Worm (Caenorhabditis elegans) whole organism, L4 larva: Measurements from ENCODE around the gene ifa-4.

ENCODE experiments used
- F49E8.2 ChIP-seq: sonication (generic microtip); optimal IDR thresholded peaks from 2 replicates; lab custom pipeline; 2016; ENCODE audit warnings: missing compliant biosample characterization, mild to moderate bottlenecking, missing genetic modification characterization, borderline replicate concordance
- R02D3.7 ChIP-seq: fragments of 150-350 bp; sonication (generic microtip); optimal IDR thresholded peaks from 3 replicates; lab custom pipeline; 2014; ENCODE audit warnings: missing biosample characterization, missing genetic modification characterization
- T26A8.4 ChIP-seq: fragments of 200-800 bp; sonication (Bioruptor generic); IDR thresholded peaks from 2 replicates; pipeline ENCODE4 v1.3.6; 2022; ENCODE audit warnings: missing genetic modification characterization, missing compliant biosample characterization
- Y75B8A.6 ChIP-seq: fragments of 200-800 bp; sonication (Bioruptor generic); IDR thresholded peaks from 2 replicates; pipeline ENCODE4 v1.3.6; 2022; ENCODE audit warnings: missing genetic modification reagents, missing genetic modification characterization, missing compliant biosample characterization
- ZK337.2 ChIP-seq: fragments of 200-800 bp; sonication (Bioruptor generic); IDR thresholded peaks from 2 replicates; pipeline ENCODE4 v1.3.6; 2022; ENCODE audit warnings: missing genetic modification reagents, missing genetic modification characterization, missing compliant biosample characterization
- aha-1 ChIP-seq: fragments of 150-350 bp; peaks from one replicate; lab custom pipeline; 2014; ENCODE audit warnings: missing biosample characterization, missing genetic modification characterization
- attf-4 ChIP-seq: sonication (generic microtip); optimal IDR thresholded peaks from 3 replicates; lab custom pipeline; 2017; ENCODE audit warnings: missing biosample characterization, missing genetic modification characterization
- ceh-28 ChIP-seq: fragments of 150-350 bp; optimal IDR thresholded peaks from 2 replicates; lab custom pipeline; 2014; ENCODE audit warnings: missing biosample characterization, missing genetic modification reagents, missing genetic modification characterization
- ceh-32 ChIP-seq: sonication (generic microtip); optimal IDR thresholded peaks from 2 replicates; lab custom pipeline; 2016; ENCODE audit warnings: mild to moderate bottlenecking, missing genetic modification characterization, missing compliant biosample characterization; ENCODE audit not compliant: poor library complexity
- ces-1 ChIP-seq: fragments of 150-350 bp; sonication (generic microtip); optimal IDR thresholded peaks from 4 replicates; lab custom pipeline; 2014; ENCODE audit warnings: missing biosample characterization, missing genetic modification reagents, missing genetic modification characterization
- cey-2 ChIP-seq: sonication (generic microtip); optimal IDR thresholded peaks from 3 replicates; lab custom pipeline; 2017; ENCODE audit warnings: missing genetic modification characterization, mild to moderate bottlenecking, missing compliant biosample characterization, antibody characterized with exemption, borderline replicate concordance; ENCODE audit not compliant: insufficient read depth
- ctbp-1 ChIP-seq: fragments of 200-800 bp; sonication (Bioruptor generic); IDR thresholded peaks from 2 replicates; pipeline ENCODE4 v1.3.6; 2022; ENCODE audit warnings: missing genetic modification reagents, missing genetic modification characterization, missing compliant biosample characterization
- daf-16 ChIP-seq, 3 experiments: sonication (generic microtip); optimal IDR thresholded peaks; 2 replicates each; lab custom pipeline; 2016 to 2017; ENCODE audit warnings: missing genetic modification characterization in 3 of 3, missing genetic modification reagents in 3 of 3, mild to moderate bottlenecking in 2 of 3, missing compliant biosample characterization in 2 of 3, missing biosample characterization in 1 of 3, moderate library complexity in 1 of 3
- dmd-6 ChIP-seq: fragments of 200-800 bp; sonication (Bioruptor generic); IDR thresholded peaks from 2 replicates; pipeline ENCODE4 v1.3.6; 2022; ENCODE audit warnings: missing genetic modification reagents, missing genetic modification characterization, missing compliant biosample characterization
- dmd-8 ChIP-seq: fragments of 200-800 bp; sonication (Bioruptor generic); IDR thresholded peaks from 2 replicates; pipeline ENCODE4 v1.3.6; 2022; ENCODE audit warnings: missing genetic modification characterization, missing compliant biosample characterization
- duxl-1 ChIP-seq: sonication (generic microtip); optimal IDR thresholded peaks from 2 replicates; lab custom pipeline; 2016; ENCODE audit warnings: mild to moderate bottlenecking, missing genetic modification characterization, moderate library complexity, missing compliant biosample characterization; ENCODE audit not compliant: poor library complexity
- dve-1 ChIP-seq: sonication (generic microtip); optimal IDR thresholded peaks from 2 replicates; lab custom pipeline; 2017; ENCODE audit warnings: antibody characterized with exemption, mild to moderate bottlenecking, missing genetic modification characterization, missing compliant biosample characterization; ENCODE audit not compliant: insufficient read depth
- egl-43 ChIP-seq: fragments of 200-800 bp; sonication (Bioruptor generic); IDR thresholded peaks from 2 replicates; pipeline ENCODE4 v1.3.6; 2022; ENCODE audit warnings: missing genetic modification reagents, missing genetic modification characterization, missing compliant biosample characterization
- fkh-10 ChIP-seq: fragments of 150-350 bp; optimal IDR thresholded peaks from 2 replicates; lab custom pipeline; 2014; ENCODE audit warnings: missing biosample characterization, missing genetic modification reagents, missing genetic modification characterization
- hif-1 ChIP-seq, 2 experiments: sonication (generic microtip); optimal IDR thresholded peaks; 2 replicates each; lab custom pipeline; 2016 to 2017; ENCODE audit warnings: missing compliant biosample characterization in 2 of 2, missing genetic modification characterization in 2 of 2, missing genetic modification reagents in 2 of 2, missing genotype in 2 of 2, mild to moderate bottlenecking in 1 of 2
- hlh-11 ChIP-seq: fragments of 200-800 bp; sonication (Bioruptor generic); optimal IDR thresholded peaks from 2 replicates; lab custom pipeline; 2018; ENCODE audit warnings: mild to moderate bottlenecking, missing genetic modification characterization, missing compliant biosample characterization
- hlh-30 ChIP-seq: sonication (generic microtip); optimal IDR thresholded peaks from 2 replicates; lab custom pipeline; 2017; ENCODE audit warnings: antibody characterized with exemption, mild to moderate bottlenecking, missing genetic modification characterization, missing compliant biosample characterization; ENCODE audit not compliant: insufficient read depth
- hmg-1.1 ChIP-seq: fragments of 200-800 bp; sonication (Bioruptor generic); IDR thresholded peaks from 2 replicates; pipeline ENCODE4 v1.3.6; 2022; ENCODE audit warnings: missing genetic modification reagents, missing genetic modification characterization, missing compliant biosample characterization
- lim-7 ChIP-seq: fragments of 200-800 bp; sonication (Bioruptor generic); IDR thresholded peaks from 2 replicates; pipeline ENCODE4 v1.3.6; 2022; ENCODE audit warnings: missing genetic modification characterization, missing compliant biosample characterization
- lin-13 ChIP-seq: fragments of 150-350 bp; optimal IDR thresholded peaks from 2 replicates; lab custom pipeline; 2014; ENCODE audit warnings: missing biosample characterization, missing genetic modification reagents, missing genetic modification characterization
- lin-15B ChIP-seq: fragments of 150-350 bp; sonication (generic microtip); optimal IDR thresholded peaks from 3 replicates; lab custom pipeline; 2014; ENCODE audit warnings: missing biosample characterization, missing genetic modification characterization
- lin-39 ChIP-seq: fragments of 150-350 bp; optimal IDR thresholded peaks from 2 replicates; lab custom pipeline; 2014; ENCODE audit warnings: missing biosample characterization, missing genetic modification reagents, missing genetic modification characterization
- mep-1 ChIP-seq: fragments of 150-350 bp; sonication (generic microtip); optimal IDR thresholded peaks from 3 replicates; lab custom pipeline; 2014; ENCODE audit warnings: missing biosample characterization, missing genetic modification characterization
- mxl-3 ChIP-seq: fragments of 200-800 bp; sonication (Bioruptor generic); optimal IDR thresholded peaks from 2 replicates; lab custom pipeline; 2018; ENCODE audit warnings: mild to moderate bottlenecking, missing genetic modification characterization, missing compliant biosample characterization
- nhr-11 ChIP-seq: fragments of 150-350 bp; optimal IDR thresholded peaks from 2 replicates; lab custom pipeline; 2014; ENCODE audit warnings: missing biosample characterization, missing genetic modification characterization
- nhr-48 ChIP-seq: sonication (generic microtip); optimal IDR thresholded peaks from 2 replicates; lab custom pipeline; 2016; ENCODE audit warnings: mild to moderate bottlenecking, missing genetic modification characterization, missing compliant biosample characterization
- pha-4 ChIP-seq, 2 experiments: fragments of 150-350 bp in 1 of 2; fragments of 200-800 bp in 1 of 2; sonication (Bioruptor generic) in 1 of 2; IDR thresholded peaks in 1 of 2; optimal IDR thresholded peaks in 1 of 2; 2 replicates each; pipeline versions ENCODE4 v1.3.6 to Lab custom; 2014 to 2022; ENCODE audit warnings: missing genetic modification characterization in 2 of 2, missing genetic modification reagents in 2 of 2, missing biosample characterization in 1 of 2, missing compliant biosample characterization in 1 of 2
- php-3 ChIP-seq: fragments of 200-800 bp; sonication (Bioruptor generic); IDR thresholded peaks from 2 replicates; pipeline ENCODE4 v1.3.6; 2022; ENCODE audit warnings: missing genetic modification reagents, missing genetic modification characterization, missing compliant biosample characterization
- pqm-1 ChIP-seq: sonication (generic microtip); optimal IDR thresholded peaks from 2 replicates; lab custom pipeline; 2017; ENCODE audit warnings: missing biosample characterization, missing genetic modification characterization
- set-16 ChIP-seq: fragments of 200-800 bp; sonication (Bioruptor generic); IDR thresholded peaks from 2 replicates; pipeline ENCODE4 v1.3.6; 2022; ENCODE audit warnings: missing genetic modification reagents, missing genetic modification characterization, missing compliant biosample characterization
- skn-1 ChIP-seq: fragments of 150-350 bp; optimal IDR thresholded peaks from 2 replicates; lab custom pipeline; 2014; ENCODE audit warnings: missing biosample characterization, missing genetic modification characterization
- tag-97 ChIP-seq: fragments of 200-800 bp; sonication (Bioruptor generic); IDR thresholded peaks from 2 replicates; pipeline ENCODE4 v1.3.6; 2022; ENCODE audit warnings: missing genetic modification characterization, missing compliant biosample characterization
- tra-1 ChIP-seq: fragments of 200-800 bp; sonication (Bioruptor generic); IDR thresholded peaks from 2 replicates; pipeline ENCODE4 v1.3.6; 2022; ENCODE audit warnings: missing genetic modification reagents, missing genetic modification characterization, missing compliant biosample characterization
- unc-130 ChIP-seq: sonication (generic microtip); optimal IDR thresholded peaks from 2 replicates; lab custom pipeline; 2016; ENCODE audit warnings: missing genetic modification reagents, missing genetic modification characterization, missing compliant biosample characterization
- vab-7 ChIP-seq: fragments of 200-800 bp; sonication (Bioruptor generic); IDR thresholded peaks from 2 replicates; pipeline ENCODE4 v1.3.6; 2022; ENCODE audit warnings: missing genetic modification reagents, missing genetic modification characterization, missing compliant biosample characterization
- zag-1 ChIP-seq: fragments of 150-350 bp; optimal IDR thresholded peaks from 2 replicates; lab custom pipeline; 2014; ENCODE audit warnings: missing biosample characterization, missing genetic modification characterization
- zip-11 ChIP-seq: fragments of 200-800 bp; sonication (Bioruptor generic); IDR thresholded peaks from 2 replicates; pipeline ENCODE4 v1.3.6; 2022; ENCODE audit warnings: missing genetic modification characterization, missing compliant biosample characterization

Gene ifa-4

ce11 chrX:4901974-4902373, 13.8 kb downstream of the ifa-4 start:
- no peak for TF ChIP-seq zip-11 (GFP tag; lab: Robert Waterston, UW)
- peak; percentile 94 for TF ChIP-seq fkh-10 (GFP tag; lab: Kevin White, UChicago)
- no peak for TF ChIP-seq hlh-30
- TF ChIP-seq pqm-1 (tag; lab: Kevin White, UChicago) = no peak
- peak; percentile 69 for TF ChIP-seq ces-1 (GFP tag; lab: Kevin White, UChicago)
- no peak for TF ChIP-seq ceh-28
- TF ChIP-seq nhr-48 (tag; lab: Kevin White, UChicago) = no peak
- TF ChIP-seq php-3 (GFP tag; lab: Robert Waterston, UW) = no peak
- TF ChIP-seq ctbp-1 (GFP tag; lab: Robert Waterston, UW) = peak; percentile 51; the same call in 1 of the 2 replicates
- no peak for TF ChIP-seq mxl-3
- no peak for TF ChIP-seq vab-7 (GFP tag; lab: Robert Waterston, UW)
- TF ChIP-seq, all 104 proteins: peak for 3

DNA sequence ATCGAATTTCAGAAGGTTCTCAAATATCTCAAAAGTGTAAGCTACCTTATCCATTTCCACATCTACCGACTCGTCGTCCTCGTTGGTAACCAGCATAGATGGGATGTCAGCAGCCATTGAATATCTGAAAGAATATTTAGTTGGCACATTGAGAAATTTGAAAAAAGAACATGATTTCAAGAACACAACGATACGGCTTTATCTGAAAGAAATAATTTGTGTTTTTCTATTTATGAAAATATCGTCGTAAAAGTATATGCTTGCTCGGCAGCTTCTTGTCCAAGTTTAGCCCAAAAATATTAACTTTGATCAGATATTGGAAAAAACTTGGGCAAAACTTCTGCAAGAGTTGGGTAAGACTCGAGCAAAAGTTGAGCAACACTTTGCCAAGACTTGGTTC, 15.1 kb downstream of the ifa-4 start, which contains the start of gene T07F12.4:
TSS of gene T07F12.4 (minus strand) at position 130 of the 400 bp plus-strand sequence.
- TF ChIP-seq aha-1 (tag; lab: Kevin White, UChicago) (peak; percentile 93), R02D3.7 (tag; lab: Kevin White, UChicago) (no peak)

DNA sequence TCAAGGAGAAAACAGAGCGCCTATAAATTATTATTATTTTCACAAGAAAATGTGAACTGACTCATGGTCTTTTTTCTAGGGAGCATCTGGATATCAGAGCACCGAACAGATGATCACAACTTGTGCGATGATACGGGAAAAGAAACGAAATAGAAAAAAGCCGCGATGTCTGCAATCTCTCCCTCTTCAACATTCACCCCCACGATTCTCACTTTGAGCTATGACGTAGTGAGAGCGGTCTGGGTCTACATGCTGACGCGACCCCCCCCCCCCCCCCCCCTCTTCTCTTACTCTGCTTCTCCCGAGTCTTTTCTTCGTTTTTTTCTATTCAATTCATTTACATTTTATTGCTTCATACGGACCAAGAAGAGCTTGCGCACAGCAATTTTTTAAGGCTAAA, 16.2 kb downstream of the ifa-4 start:
- TF ChIP-seq dmd-6 (GFP tag; lab: Robert Waterston, UW) (peak; percentile 43), set-16 (GFP tag; lab: Robert Waterston, UW) (peak; percentile 82), dmd-8 (GFP tag; lab: Robert Waterston, UW) (no peak), tra-1 (peak; percentile 61), ces-1 (GFP tag; lab: Kevin White, UChicago) (no peak), lin-39 (tag; lab: Kevin White, UChicago) (no peak), unc-130 (GFP tag; lab: Kevin White, UChicago) (no peak), egl-43 (GFP tag; lab: Robert Waterston, UW) (peak; percentile 69; the same call in 1 of the 2 replicates), hlh-30 (peak; percentile 29), tag-97 (GFP tag; lab: Robert Waterston, UW) (no peak), F49E8.2 (no peak), ctbp-1 (GFP tag; lab: Robert Waterston, UW) (0 out of 2 replicates have a peak, but pooled peaks have one; percentile 29), hif-1 (tag; optimal IDR thresholded peaks at IDR 0.05; lab: Kevin White, UChicago) (peak in 1 of 2 experiments; percentile 76), attf-4 (tag; lab: Kevin White, UChicago) (no peak), hlh-11 (tag; lab: Kevin White, UChicago) (peak; percentile 90), ceh-32 (no peak), lin-13 (no peak), hmg-1.1 (peak; percentile 13; the same call in 1 of the 2 replicates), mep-1 (tag; lab: Kevin White, UChicago) (peak; percentile 9), dve-1 (tag; lab: Kevin White, UChicago) (no peak), pha-4 (GFP tag; IDR thresholded peaks at IDR 0.05; lab: Robert Waterston, UW) (peak; percentile 75; the same call in 1 of the 2 replicates), pha-4 (tag; optimal IDR thresholded peaks at IDR 0.05; lab: Kevin White, UChicago) (no peak)
- TF ChIP-seq, all 104 proteins: peak for 11

DNA sequence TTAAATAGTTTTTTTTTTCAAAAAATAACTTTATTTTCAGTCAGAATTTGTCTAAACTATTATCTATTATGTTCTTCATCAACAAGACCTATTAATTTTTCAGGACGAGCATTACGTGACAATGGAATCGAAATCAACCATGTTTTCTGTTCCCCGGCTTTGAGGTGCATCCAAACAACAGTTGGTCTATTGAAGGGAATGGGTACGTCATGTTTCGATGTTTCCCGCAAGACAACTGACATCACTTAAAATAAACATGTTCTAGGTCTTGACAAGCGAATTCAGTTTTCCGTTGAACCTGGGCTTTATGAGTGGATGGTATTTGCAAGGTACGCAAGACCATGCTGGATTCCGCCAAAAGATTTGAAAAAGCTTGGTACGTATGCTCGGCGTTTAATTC, 20.6 kb downstream of the ifa-4 start:
- TF ChIP-seq hif-1 (tag; optimal IDR thresholded peaks at IDR 0.05; lab: Kevin White, UChicago) (no peak), mep-1 (tag; lab: Kevin White, UChicago) (no peak), dmd-6 (GFP tag; lab: Robert Waterston, UW) (no peak), mxl-3 (no peak), R02D3.7 (tag; lab: Kevin White, UChicago) (no peak), daf-16 (GFP tag; optimal IDR thresholded peaks at IDR 0.05; lab: Kevin White, UChicago) (peak in 1 of 2 experiments; percentile 86), daf-16 (tag; optimal IDR thresholded peaks at IDR 0.05; lab: Kevin White, UChicago) (no peak), Y75B8A.6 (no peak), ZK337.2 (GFP tag; lab: Robert Waterston, UW) (no peak), nhr-11 (tag; lab: Kevin White, UChicago) (no peak), duxl-1 (tag; lab: Kevin White, UChicago) (no peak), zag-1 (tag; lab: Kevin White, UChicago) (no peak), cey-2 (no peak), skn-1 (no peak), T26A8.4 (GFP tag; lab: Robert Waterston, UW) (no peak), lin-15B (tag; lab: Kevin White, UChicago) (no peak), zip-11 (GFP tag; lab: Robert Waterston, UW) (no peak), lim-7 (GFP tag; lab: Robert Waterston, UW) (no peak), tra-1 (no peak), aha-1 (tag; lab: Kevin White, UChicago) (peak; percentile 14), hlh-11 (tag; lab: Kevin White, UChicago) (peak; percentile 18)
